Worm (Caenorhabditis elegans) whole organism, late embryonic: ENCODE results near the gene ZK546.5.

Experiments used
- ets-4 ChIP-seq: sonication (generic microtip); optimal IDR thresholded peaks from 2 replicates; lab custom pipeline; 2016; ENCODE audit warnings: missing genetic modification characterization, missing compliant biosample characterization
- hlh-30 ChIP-seq: sonication (generic microtip); optimal IDR thresholded peaks from 2 replicates; lab custom pipeline; 2017; ENCODE audit warnings: antibody characterized with exemption, missing genetic modification characterization, missing compliant biosample characterization; ENCODE audit not compliant: insufficient read depth
- nfya-1 ChIP-seq: sonication (generic microtip); optimal IDR thresholded peaks from 2 replicates; lab custom pipeline; 2017; ENCODE audit warnings: missing genetic modification characterization, mild to moderate bottlenecking, missing compliant biosample characterization, antibody characterized with exemption, moderate library complexity
- pax-1 ChIP-seq: fragments of 150-350 bp; optimal IDR thresholded peaks from 2 replicates; lab custom pipeline; 2014; ENCODE audit warnings: missing biosample characterization, missing genetic modification characterization
- pha-2 ChIP-seq: sonication (generic microtip); optimal IDR thresholded peaks from 2 replicates; lab custom pipeline; 2017; ENCODE audit warnings: mild to moderate bottlenecking, missing genetic modification characterization, missing compliant biosample characterization
- pha-4 ChIP-seq: fragments of 150-350 bp; optimal IDR thresholded peaks from 2 replicates; lab custom pipeline; 2018; ENCODE audit warnings: missing biosample characterization, missing genetic modification reagents, missing genetic modification characterization
- tbx-7 ChIP-seq: sonication (generic microtip); optimal IDR thresholded peaks from 2 replicates; lab custom pipeline; 2016; ENCODE audit warnings: missing genotype, missing genetic modification characterization, missing compliant biosample characterization
- unc-86 ChIP-seq: sonication (generic microtip); optimal IDR thresholded peaks from 2 replicates; lab custom pipeline; 2016; ENCODE audit warnings: missing genetic modification characterization, missing compliant biosample characterization

DNA sequence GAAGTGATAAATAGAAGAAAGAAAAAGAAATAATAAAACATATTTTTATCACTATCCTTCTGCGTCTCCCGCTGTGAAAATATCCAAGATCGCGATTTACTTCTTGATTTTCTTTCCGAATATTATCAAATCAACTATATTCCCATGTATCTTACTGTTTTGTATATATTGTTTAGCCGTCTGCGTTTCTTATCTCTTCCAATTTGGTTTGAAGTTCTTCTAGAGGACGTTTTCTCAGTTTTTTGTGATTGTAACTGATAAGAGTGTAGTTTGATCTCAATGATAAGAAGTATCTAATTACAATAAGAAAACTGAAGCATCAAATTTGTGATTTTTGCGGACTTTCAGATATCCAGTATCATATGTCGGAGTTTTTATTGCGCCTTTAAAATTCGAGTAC, 25.1 kb downstream of the ZK546.5 start:
- TF ChIP-seq hlh-30 = no peak
- TF ChIP-seq unc-86 (tag; lab: Kevin White, UChicago) = no peak
- TF ChIP-seq pha-4 (tag; lab: Kevin White, UChicago) = no peak
- no peak for TF ChIP-seq pha-2 (tag; lab: Kevin White, UChicago)
- TF ChIP-seq pax-1 = no peak
- no peak for TF ChIP-seq ets-4 (tag; lab: Kevin White, UChicago)
- no peak for TF ChIP-seq tbx-7 (tag; lab: Kevin White, UChicago)
- no peak for TF ChIP-seq nfya-1 (tag; lab: Kevin White, UChicago)
